Worm (Caenorhabditis elegans) whole organism, L4/young adult: ENCODE measurements around the gene C07H6.9.

Experiments used
- W03F9.2 ChIP-seq: fragments of 150-350 bp; optimal IDR thresholded peaks from 2 replicates; lab custom pipeline; 2014; ENCODE audit warnings: missing biosample characterization, missing genetic modification characterization
- dao-5 ChIP-seq: sonication (generic microtip); optimal IDR thresholded peaks from 2 replicates; lab custom pipeline; 2016; ENCODE audit warnings: missing genotype, missing genetic modification characterization, moderate library complexity, missing compliant biosample characterization
- him-1 ChIP-seq: sonication (generic microtip); optimal IDR thresholded peaks from 2 replicates; lab custom pipeline; 2016; ENCODE audit warnings: missing genotype, missing genetic modification reagents, missing genetic modification characterization, missing compliant biosample characterization

- no peak for TF ChIP-seq W03F9.2 (tag; lab: Kevin White, UChicago)
- no peak for TF ChIP-seq him-1 (tag; lab: Kevin White, UChicago)
- TF ChIP-seq dao-5 (tag; lab: Kevin White, UChicago), result no peak
These were observed 40.4 kb downstream of the C07H6.9 start, which contains the start of the genes fipr-19 and fipr-18 for ce11 chrIII:7458846-7459365.
